Fruit fly (Drosophila melanogaster) whole organism, embryonic: Measurements from ENCODE around the gene CG32117.

Experiments
- Ada2b ChIP-seq: fragments of 200-800 bp; sonication (Bioruptor generic); IDR thresholded peaks from 2 replicates; pipeline ENCODE4 v1.3.6; 2022; ENCODE audit warnings: missing biosample characterization, missing genetic modification characterization
- Bgb ChIP-seq: fragments of 200-800 bp; sonication (Bioruptor generic); IDR thresholded peaks from 2 replicates; pipeline ENCODE4 v1.3.6; 2022; ENCODE audit warnings: missing biosample characterization, missing genetic modification characterization; ENCODE audit not compliant: partially characterized antibody
- CG10147 ChIP-seq: fragments of 200-800 bp; sonication (Bioruptor generic); optimal IDR thresholded peaks from 2 replicates; lab custom pipeline; 2019; ENCODE audit warnings: missing biosample characterization, mild to moderate bottlenecking, missing genetic modification characterization, moderate library complexity
- CG11247 ChIP-seq: fragments of 200-800 bp; sonication (Bioruptor generic); IDR thresholded peaks from 2 replicates; pipeline ENCODE4 v1.3.6; 2022; ENCODE audit warnings: missing biosample characterization, missing genetic modification characterization
- CG11504 ChIP-seq: fragments of 200-800 bp; sonication (Bioruptor generic); optimal IDR thresholded peaks from 3 replicates; lab custom pipeline; 2019; ENCODE audit warnings: missing biosample characterization, mild to moderate bottlenecking, missing genetic modification characterization, moderate library complexity
- CG12299 ChIP-seq: fragments of 200-800 bp; sonication (Bioruptor generic); optimal IDR thresholded peaks from 2 replicates; lab custom pipeline; 2018; ENCODE audit warnings: missing biosample characterization, mild to moderate bottlenecking, missing genetic modification characterization
- CG12942 ChIP-seq: fragments of 200-800 bp; sonication (Bioruptor generic); optimal IDR thresholded peaks from 3 replicates; lab custom pipeline; 2016; ENCODE audit warnings: missing biosample characterization, missing genetic modification characterization
- CG13424 ChIP-seq: fragments of 200-800 bp; sonication (Bioruptor generic); optimal IDR thresholded peaks from 2 replicates; lab custom pipeline; 2019; ENCODE audit warnings: missing biosample characterization, mild to moderate bottlenecking, missing genetic modification characterization, moderate library complexity
- CG13624 ChIP-seq: fragments of 200-800 bp; sonication (Bioruptor generic); optimal IDR thresholded peaks from 2 replicates; lab custom pipeline; 2016; ENCODE audit warnings: missing biosample characterization, missing genetic modification characterization
- CG14860 ChIP-seq: fragments of 200-800 bp; sonication (Bioruptor generic); IDR thresholded peaks from 3 replicates; pipeline ENCODE4 v1.3.6; 2022; ENCODE audit warnings: missing biosample characterization, missing genetic modification characterization; ENCODE audit not compliant: partially characterized antibody
- CG16863 ChIP-seq: fragments of 200-800 bp; sonication (Bioruptor generic); optimal IDR thresholded peaks from 3 replicates; lab custom pipeline; 2016; ENCODE audit warnings: missing biosample characterization, missing genetic modification characterization
- CG17829 ChIP-seq: fragments of 200-800 bp; optimal IDR thresholded peaks from 2 replicates; lab custom pipeline; 2019; ENCODE audit warnings: missing biosample characterization, mild to moderate bottlenecking, missing genetic modification characterization, moderate library complexity
- CG18011 ChIP-seq: fragments of 200-800 bp; sonication (Bioruptor generic); optimal IDR thresholded peaks from 2 replicates; lab custom pipeline; 2017; ENCODE audit warnings: missing biosample characterization, missing genetic modification characterization, mild to moderate bottlenecking, moderate library complexity, missing genotype
- CG31388 ChIP-seq: fragments of 200-800 bp; sonication (Bioruptor generic); optimal IDR thresholded peaks from 2 replicates; lab custom pipeline; 2016; ENCODE audit warnings: missing biosample characterization, missing genetic modification characterization
- CG31441 ChIP-seq: fragments of 200-800 bp; sonication (Bioruptor generic); IDR thresholded peaks from 2 replicates; pipeline ENCODE4 v1.3.6; 2022; ENCODE audit warnings: missing biosample characterization, missing genetic modification characterization
- CG3281 ChIP-seq: fragments of 200-800 bp; sonication (Bioruptor generic); optimal IDR thresholded peaks from 3 replicates; lab custom pipeline; 2017; ENCODE audit warnings: missing biosample characterization, mild to moderate bottlenecking, missing genetic modification characterization
- CG43689 ChIP-seq: fragments of 200-800 bp; sonication (Bioruptor generic); IDR thresholded peaks from 2 replicates; pipeline ENCODE4 v1.3.6; 2022; ENCODE audit warnings: missing biosample characterization, missing genetic modification characterization
- CG6689 ChIP-seq: fragments of 200-800 bp; sonication (Bioruptor generic); IDR thresholded peaks from 2 replicates; pipeline ENCODE4 v1.3.6; 2022; ENCODE audit warnings: missing biosample characterization, missing genetic modification characterization
- CG7271 ChIP-seq: fragments of 200-800 bp; sonication (Bioruptor generic); optimal IDR thresholded peaks from 2 replicates; lab custom pipeline; 2018; ENCODE audit warnings: missing biosample characterization, mild to moderate bottlenecking, missing genetic modification characterization, moderate library complexity
- CG7839 ChIP-seq: fragments of 200-800 bp; sonication (Bioruptor generic); optimal IDR thresholded peaks from 3 replicates; lab custom pipeline; 2018; ENCODE audit warnings: missing biosample characterization, mild to moderate bottlenecking, missing genetic modification characterization, moderate library complexity
- CG9609 ChIP-seq: fragments of 200-800 bp; sonication (Bioruptor generic); optimal IDR thresholded peaks from 3 replicates; lab custom pipeline; 2016; ENCODE audit warnings: missing biosample characterization, missing genetic modification characterization
- CTCF ChIP-seq: fragments of 200-800 bp; sonication (Bioruptor generic); optimal IDR thresholded peaks from 2 replicates; lab custom pipeline; 2017; ENCODE audit warnings: missing biosample characterization, mild to moderate bottlenecking, missing genetic modification characterization, moderate library complexity
- CkIIα-i1 ChIP-seq: fragments of 200-800 bp; sonication (Bioruptor generic); IDR thresholded peaks from 2 replicates; pipeline ENCODE4 v1.3.6; 2022; ENCODE audit warnings: missing biosample characterization, missing genetic modification characterization
- Dbx ChIP-seq: fragments of 200-800 bp; sonication (Bioruptor generic); IDR thresholded peaks from 3 replicates; pipeline ENCODE4 v1.3.6; 2022; ENCODE audit warnings: missing biosample characterization, missing genetic modification characterization
- Nf-YA ChIP-seq: fragments of 200-800 bp; sonication (Bioruptor generic); IDR thresholded peaks from 2 replicates; pipeline ENCODE4 v1.3.6; 2022; ENCODE audit warnings: missing biosample characterization, missing genetic modification characterization
- NfI ChIP-seq: fragments of 200-800 bp; sonication (Bioruptor generic); optimal IDR thresholded peaks from 3 replicates; lab custom pipeline; 2018; ENCODE audit warnings: missing biosample characterization, mild to moderate bottlenecking, missing genetic modification characterization, moderate library complexity
- Opbp ChIP-seq: fragments of 200-800 bp; sonication (Bioruptor generic); IDR thresholded peaks from 3 replicates; pipeline ENCODE4 v1.3.6; 2022; ENCODE audit warnings: missing biosample characterization, missing genetic modification characterization; ENCODE audit not compliant: partially characterized antibody
- Rfx ChIP-seq: fragments of 200-800 bp; sonication (Bioruptor generic); IDR thresholded peaks from 2 replicates; pipeline ENCODE4 v1.3.6; 2022; ENCODE audit warnings: missing biosample characterization, missing genetic modification characterization
- YL-1 ChIP-seq: fragments of 200-800 bp; sonication (Bioruptor generic); optimal IDR thresholded peaks from 3 replicates; lab custom pipeline; 2017; ENCODE audit warnings: missing biosample characterization, mild to moderate bottlenecking, missing genetic modification characterization
- amos ChIP-seq: fragments of 200-800 bp; sonication (Bioruptor generic); IDR thresholded peaks from 2 replicates; pipeline ENCODE4 v1.3.6; 2022; ENCODE audit warnings: missing biosample characterization, missing genetic modification characterization; ENCODE audit not compliant: partially characterized antibody
- ara ChIP-seq: fragments of 200-800 bp; sonication (Bioruptor generic); IDR thresholded peaks from 2 replicates; pipeline ENCODE4 v1.3.6; 2022; ENCODE audit warnings: missing biosample characterization, missing genetic modification characterization
- bab2 ChIP-seq: fragments of 200-800 bp; sonication (Bioruptor generic); optimal IDR thresholded peaks from 2 replicates; lab custom pipeline; 2016; ENCODE audit warnings: missing biosample characterization, missing genetic modification characterization
- bbx ChIP-seq: fragments of 200-800 bp; sonication (Bioruptor generic); IDR thresholded peaks from 2 replicates; pipeline ENCODE4 v1.3.6; 2022; ENCODE audit warnings: missing biosample characterization, missing genetic modification characterization; ENCODE audit not compliant: partially characterized antibody
- cas ChIP-seq: fragments of 200-800 bp; sonication (Bioruptor generic); IDR thresholded peaks from 2 replicates; pipeline ENCODE4 v1.3.6; 2022; ENCODE audit warnings: missing biosample characterization, missing genetic modification characterization
- da ChIP-seq: fragments of 200-800 bp; sonication (Bioruptor generic); optimal IDR thresholded peaks from 2 replicates; lab custom pipeline; 2016; ENCODE audit warnings: missing biosample characterization, missing genetic modification characterization
- dmrt11E ChIP-seq: fragments of 200-800 bp; sonication (Bioruptor generic); optimal IDR thresholded peaks from 3 replicates; lab custom pipeline; 2018; ENCODE audit warnings: missing biosample characterization, mild to moderate bottlenecking, missing genetic modification characterization, moderate library complexity
- ewg ChIP-seq: fragments of 200-800 bp; sonication (Bioruptor generic); optimal IDR thresholded peaks from 3 replicates; lab custom pipeline; 2017; ENCODE audit warnings: mild to moderate bottlenecking, missing biosample characterization, missing genetic modification reagents, missing genetic modification characterization
- gce ChIP-seq: fragments of 200-800 bp; sonication (Bioruptor generic); IDR thresholded peaks from 3 replicates; pipeline ENCODE4 v1.3.6; 2022; ENCODE audit warnings: missing biosample characterization, missing genetic modification characterization
- ham ChIP-seq: fragments of 200-800 bp; sonication (Bioruptor generic); IDR thresholded peaks from 2 replicates; pipeline ENCODE4 v1.3.6; 2022; ENCODE audit warnings: missing biosample characterization, missing genetic modification characterization
- jing ChIP-seq: fragments of 200-800 bp; sonication (Bioruptor generic); optimal IDR thresholded peaks from 2 replicates; lab custom pipeline; 2018; ENCODE audit warnings: missing biosample characterization, mild to moderate bottlenecking, missing genetic modification characterization
- knrl ChIP-seq: fragments of 200-800 bp; sonication (Bioruptor generic); IDR thresholded peaks from 3 replicates; pipeline ENCODE4 v1.3.6; 2022; ENCODE audit warnings: missing biosample characterization, missing genetic modification characterization; ENCODE audit not compliant: partially characterized antibody
- nerfin-1 ChIP-seq: fragments of 200-800 bp; sonication (Bioruptor generic); optimal IDR thresholded peaks from 3 replicates; lab custom pipeline; 2019; ENCODE audit warnings: missing biosample characterization, mild to moderate bottlenecking, missing genetic modification characterization, moderate library complexity
- oc ChIP-seq: fragments of 200-800 bp; sonication (Bioruptor generic); optimal IDR thresholded peaks from 2 replicates; lab custom pipeline; 2018; ENCODE audit warnings: missing biosample characterization, mild to moderate bottlenecking, missing genetic modification characterization, moderate library complexity
- onecut ChIP-seq: fragments of 200-800 bp; sonication (Bioruptor generic); IDR thresholded peaks from 2 replicates; pipeline ENCODE4 v1.3.6; 2022; ENCODE audit warnings: missing biosample characterization, missing genetic modification characterization
- org-1 ChIP-seq: fragments of 200-800 bp; sonication (Bioruptor generic); optimal IDR thresholded peaks from 2 replicates; lab custom pipeline; 2017; ENCODE audit warnings: missing biosample characterization, missing genetic modification characterization
- otp ChIP-seq: fragments of 200-800 bp; sonication (Bioruptor generic); IDR thresholded peaks from 3 replicates; pipeline ENCODE4, ENCODE4 v1.3.6; 2022; ENCODE audit warnings: missing biosample characterization, missing genetic modification characterization
- pita ChIP-seq: fragments of 200-800 bp; sonication (Bioruptor generic); optimal IDR thresholded peaks from 2 replicates; lab custom pipeline; 2017; ENCODE audit warnings: missing biosample characterization, mild to moderate bottlenecking, missing genetic modification characterization
- seq ChIP-seq: fragments of 200-800 bp; sonication (Bioruptor generic); IDR thresholded peaks from 2 replicates; pipeline ENCODE4 v1.3.6; 2022; ENCODE audit warnings: missing biosample characterization, missing genetic modification characterization
- so ChIP-seq: fragments of 200-800 bp; sonication (Bioruptor generic); IDR thresholded peaks from 3 replicates; pipeline ENCODE4 v1.3.6; 2022; ENCODE audit warnings: missing biosample characterization, missing genetic modification characterization
- sqz ChIP-seq: fragments of 200-800 bp; sonication (Bioruptor generic); optimal IDR thresholded peaks from 3 replicates; lab custom pipeline; 2018; ENCODE audit warnings: missing biosample characterization, mild to moderate bottlenecking, missing genetic modification characterization
- vfl ChIP-seq: fragments of 200-800 bp; sonication (Bioruptor generic); optimal IDR thresholded peaks from 2 replicates; lab custom pipeline; 2016; ENCODE audit warnings: missing biosample characterization, missing genetic modification characterization

Gene CG32117

DNA sequence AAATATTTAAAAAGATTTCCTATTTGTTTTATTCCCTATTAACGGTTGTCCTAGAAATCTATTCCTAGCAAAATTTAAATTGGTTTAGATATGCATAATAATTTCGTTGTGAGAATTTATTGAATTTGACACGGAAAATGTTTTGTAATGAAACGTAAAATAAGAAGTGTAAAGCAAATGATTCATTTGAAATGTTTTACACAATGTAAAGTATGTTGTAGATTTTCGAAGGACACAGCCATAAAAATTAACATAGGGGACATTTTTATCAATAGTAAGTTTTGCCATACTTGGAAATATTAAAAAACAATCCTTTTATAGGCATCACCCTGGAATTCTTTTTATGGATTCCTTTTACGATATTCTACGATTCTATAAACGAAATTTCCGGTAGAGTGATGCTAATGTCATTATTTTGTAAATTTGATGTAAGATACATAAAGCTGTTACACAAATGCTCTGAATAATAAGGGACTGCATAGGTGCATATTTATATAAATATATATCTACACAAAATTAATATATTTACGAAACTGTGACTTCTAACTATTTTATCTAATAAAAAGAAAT, 45.9 kb downstream of the CG32117 start:
- TF ChIP-seq CG13424 (tag; lab: Kevin White, UChicago) (no peak), CG11504 (tag; lab: Kevin White, UChicago) (no peak), CG43689 (GFP tag; lab: Robert Waterston, UW) (no peak), CTCF (GFP tag; lab: Kevin White, UChicago) (peak; percentile 80), Dbx (GFP tag; lab: Robert Waterston, UW) (no peak), CG7271 (peak; percentile 18), CG11247 (no peak), ham (GFP tag; lab: Robert Waterston, UW) (no peak), CG10147 (GFP tag; lab: Kevin White, UChicago) (no peak), Bgb (peak; percentile 57), org-1 (GFP tag; lab: Kevin White, UChicago) (no peak), CkIIα-i1 (no peak), CG17829 (tag; lab: Kevin White, UChicago) (no peak), dmrt11E (tag; lab: Kevin White, UChicago) (peak; percentile 14), bab2 (GFP tag; lab: Kevin White, UChicago) (no peak), bbx (peak; percentile 30; the same call in 1 of the 2 replicates), CG12299 (tag; lab: Kevin White, UChicago) (no peak), oc (tag; lab: Kevin White, UChicago) (no peak), CG6689 (GFP tag; lab: Robert Waterston, UW) (no peak), CG12942 (no peak), NfI (GFP tag; lab: Kevin White, UChicago) (no peak), Ada2b (no peak), CG18011 (GFP tag; lab: Kevin White, UChicago) (peak; percentile 31), CG9609 (GFP tag; lab: Kevin White, UChicago) (no peak), ewg (GFP tag; lab: Kevin White, UChicago) (no peak), Nf-YA (no peak), CG7839 (tag; lab: Kevin White, UChicago) (no peak), cas (no peak), onecut (no peak), YL-1 (GFP tag; lab: Kevin White, UChicago) (no peak), jing (GFP tag; lab: Kevin White, UChicago) (no peak), CG14860 (GFP tag; lab: Robert Waterston, UW) (no peak; the same call in 2 of the 3 replicates), gce (GFP tag; lab: Robert Waterston, UW) (peak; percentile 35; the same call in 1 of the 3 replicates), seq (GFP tag; lab: Robert Waterston, UW) (no peak), Opbp (GFP tag; lab: Robert Waterston, UW) (no peak; the same call in 2 of the 3 replicates), otp (GFP tag; lab: Robert Waterston, UW) (no peak), CG31388 (no peak), vfl (GFP tag; lab: Kevin White, UChicago) (no peak), CG13624 (GFP tag; lab: Kevin White, UChicago) (no peak), da (GFP tag; lab: Kevin White, UChicago) (no peak), ara (GFP tag; lab: Robert Waterston, UW) (peak; percentile 50; the same call in 1 of the 2 replicates), CG16863 (no peak), CG31441 (GFP tag; lab: Robert Waterston, UW) (no peak), nerfin-1 (tag; lab: Kevin White, UChicago) (no peak), CG3281 (GFP tag; lab: Kevin White, UChicago) (no peak), amos (peak; percentile 17; the same call in 1 of the 2 replicates), knrl (GFP tag; lab: Robert Waterston, UW) (0 out of 3 replicates have a peak, but pooled peaks have one; percentile 19), so (GFP tag; lab: Robert Waterston, UW) (no peak), Rfx (no peak), sqz (GFP tag; lab: Kevin White, UChicago) (no peak), pita (peak; percentile 1)
